Fruit fly (Drosophila melanogaster): Measurements from ENCODE around the gene r2d2.

The r2d2 gene

dm6 chr2L:7777979-7778692, 21.8 kb upstream of the r2d2 start, which contains the start of gene CG7179:
CG7179 (minus strand) TSS chr2L:7778029.
- TF ChIP-seq achi (GFP tag; optimal IDR thresholded peaks at IDR 0.05): no peak
- peak; percentile 72 for TF ChIP-seq fkh (GFP tag; optimal IDR thresholded peaks at IDR 0.05)

DNA sequence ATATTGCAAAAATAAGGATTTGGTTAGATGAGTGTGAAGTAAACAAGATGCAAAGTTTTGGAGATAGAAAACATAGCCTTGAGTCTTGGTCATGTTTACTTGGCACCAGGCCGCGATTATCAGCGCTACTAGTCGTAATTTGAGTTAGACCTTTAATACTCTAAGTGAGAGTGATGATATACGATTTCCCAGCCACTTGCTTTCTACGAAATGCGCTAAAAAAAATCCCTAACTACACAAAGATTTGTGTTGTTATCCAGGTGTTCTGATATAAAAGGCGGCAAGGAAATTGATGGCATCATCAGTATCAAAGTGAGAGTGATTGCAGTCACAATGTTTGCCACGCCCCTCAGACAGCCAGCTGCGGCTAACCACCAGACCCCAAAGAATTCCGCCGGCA, 20.2 kb upstream of the r2d2 start, which contains the start of gene Uro:
Uro (plus strand) TSS at position 301 of the 400 bp plus-strand sequence.
- no peak for TF ChIP-seq salr (GFP tag; optimal IDR thresholded peaks at IDR 0.05)
- no peak for TF ChIP-seq CG31627 (GFP tag; optimal IDR thresholded peaks at IDR 0.05)
- TF ChIP-seq CG6792 (GFP tag; optimal IDR thresholded peaks at IDR 0.05): no peak
- TF ChIP-seq dac (GFP tag; optimal IDR thresholded peaks at IDR 0.05): no peak
- no peak for TF ChIP-seq CG10631 (GFP tag; optimal IDR thresholded peaks at IDR 0.05)
- no peak for TF ChIP-seq Hr4 (GFP tag; optimal IDR thresholded peaks at IDR 0.05)
- no peak for TF ChIP-seq Ets96B (tag; optimal IDR thresholded peaks at IDR 0.05)
- TF ChIP-seq CG10669 (GFP tag; optimal IDR thresholded peaks at IDR 0.05): no peak

DNA sequence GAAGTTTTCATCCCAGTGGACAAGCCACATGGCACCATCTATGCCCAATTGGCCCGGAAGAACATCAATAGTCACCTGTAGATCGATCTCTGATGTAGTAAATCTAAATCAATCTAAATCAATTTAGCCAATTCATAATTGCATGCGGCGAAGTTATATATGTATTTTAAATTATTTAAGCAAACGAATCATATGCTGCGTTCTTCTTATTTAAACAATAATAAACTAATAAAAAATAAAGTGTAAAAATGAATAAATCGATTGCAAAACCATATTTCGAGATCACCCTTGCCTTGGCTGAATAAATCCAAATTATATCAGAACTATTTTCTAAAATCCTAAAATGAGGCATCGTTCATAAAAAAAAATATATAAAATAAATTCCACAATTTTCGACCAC, 18.8 kb upstream of the r2d2 start, which contains the start of gene CG7164:
CG7164 (plus strand) TSS at position 301 of the 400 bp plus-strand sequence.
- TF ChIP-seq eg (GFP tag; IDR thresholded peaks at IDR 0.05) (no peak), CG10631 (GFP tag; optimal IDR thresholded peaks at IDR 0.05) (no peak), CG8319 (GFP tag; optimal IDR thresholded peaks at IDR 0.05) (no peak), CG3032 (tag; optimal IDR thresholded peaks at IDR 0.05) (no peak), CG6854 (GFP tag; optimal IDR thresholded peaks at IDR 0.05) (no peak), CG1621 (tag; optimal IDR thresholded peaks at IDR 0.05) (no peak), CG4318 (GFP tag; optimal IDR thresholded peaks at IDR 0.05) (no peak), CG6808 (GFP tag; optimal IDR thresholded peaks at IDR 0.05) (no peak)

- TF ChIP-seq esn (GFP tag; optimal IDR thresholded peaks at IDR 0.05) (peak; percentile 80), lz (GFP tag; optimal IDR thresholded peaks at IDR 0.05) (peak; percentile 71), CG3032 (tag; optimal IDR thresholded peaks at IDR 0.05) (peak; percentile 62), pdm3 (GFP tag; optimal IDR thresholded peaks at IDR 0.05) (peak; percentile 72), CG6276 (GFP tag; optimal IDR thresholded peaks at IDR 0.05) (no peak), spab (GFP tag; optimal IDR thresholded peaks at IDR 0.05) (peak; percentile 50), CG4318 (GFP tag; optimal IDR thresholded peaks at IDR 0.05) (peak; percentile 3), net (GFP tag; optimal IDR thresholded peaks at IDR 0.05) (peak; percentile 87), Ets21C (GFP tag; optimal IDR thresholded peaks at IDR 0.05) (peak; percentile 31), CG16779 (tag; optimal IDR thresholded peaks at IDR 0.05) (peak; percentile 50), CG8632 (GFP tag; optimal IDR thresholded peaks at IDR 0.05) (peak; percentile 66), CG34406 (GFP tag; optimal IDR thresholded peaks at IDR 0.05) (peak; percentile 67), acj6 (GFP tag; optimal IDR thresholded peaks at IDR 0.05) (peak; percentile 71), Sox15 (GFP tag; optimal IDR thresholded peaks at IDR 0.05) (peak; percentile 28), Smox (GFP tag; optimal IDR thresholded peaks at IDR 0.05) (peak; percentile 76), dac (GFP tag; optimal IDR thresholded peaks at IDR 0.05) (no peak), CG11762 (GFP tag; optimal IDR thresholded peaks at IDR 0.05; ENCODE audit: insufficient read depth) (peak; percentile 66), CG6163 (GFP tag; IDR thresholded peaks at IDR 0.05) (peak; percentile 90), Lpt (GFP tag; optimal IDR thresholded peaks at IDR 0.05) (peak; percentile 50), CG6854 (GFP tag; optimal IDR thresholded peaks at IDR 0.05) (no peak), Gug (GFP tag; IDR thresholded peaks at IDR 0.05) (peak; percentile 67), vri (GFP tag; optimal IDR thresholded peaks at IDR 0.05) (no peak), topi (GFP tag; optimal IDR thresholded peaks at IDR 0.05) (peak; percentile 77), Ets96B (tag; optimal IDR thresholded peaks at IDR 0.05) (peak; percentile 72), dsx (GFP tag; optimal IDR thresholded peaks at IDR 0.05; ENCODE audit: poor library complexity, severe bottlenecking) (no peak), CG6808 (GFP tag; optimal IDR thresholded peaks at IDR 0.05) (no peak), Eip93F (GFP tag; optimal IDR thresholded peaks at IDR 0.05) (peak; percentile 19), Hr39 (GFP tag; optimal IDR thresholded peaks at IDR 0.05) (peak; percentile 58), Hr4 (GFP tag; optimal IDR thresholded peaks at IDR 0.05) (peak; percentile 75), CG11294 (GFP tag; IDR thresholded peaks at IDR 0.05) (peak; percentile 73), Sox102F (GFP tag; optimal IDR thresholded peaks at IDR 0.05) (peak; percentile 81), CG3919 (GFP tag; optimal IDR thresholded peaks at IDR 0.05) (peak; percentile 85), CG7368 (GFP tag; optimal IDR thresholded peaks at IDR 0.05) (peak; percentile 73)
Measured at dm6 chr2L:7782788-7783401, 17.1 kb upstream of the r2d2 start, which contains the start of gene Brd7-9. Brd7-9 (plus strand) TSS chr2L:7782865.
